Worm (Caenorhabditis elegans) whole organism, young adult: ENCODE measurements around the gene C46C2.7.

ENCODE experiments used
- B0261.1 ChIP-seq: sonication (generic microtip); optimal IDR thresholded peaks from 2 replicates; lab custom pipeline; 2016; ENCODE audit warnings: mild to moderate bottlenecking, missing genetic modification characterization, moderate library complexity, missing compliant biosample characterization
- B0336.3 ChIP-seq: fragments of 200-800 bp; sonication (Bioruptor generic); IDR thresholded peaks from 2 replicates; pipeline ENCODE4 v1.3.6; 2022; ENCODE audit warnings: missing genetic modification characterization, missing compliant biosample characterization
- D2030.7 ChIP-seq: fragments of 200-800 bp; sonication (Bioruptor generic); IDR thresholded peaks from 2 replicates; pipeline ENCODE4 v1.3.6; 2022; ENCODE audit warnings: missing genetic modification reagents, missing genetic modification characterization, missing compliant biosample characterization
- F10E7.11 ChIP-seq: sonication (generic microtip); optimal IDR thresholded peaks from 2 replicates; lab custom pipeline; 2017; ENCODE audit warnings: mild to moderate bottlenecking, missing genetic modification characterization, moderate library complexity, missing compliant biosample characterization
- F23B12.7 ChIP-seq: sonication (generic microtip); optimal IDR thresholded peaks from 2 replicates; lab custom pipeline; 2017; ENCODE audit warnings: missing genetic modification characterization, mild to moderate bottlenecking, missing compliant biosample characterization, antibody characterized with exemption, moderate library complexity; ENCODE audit not compliant: insufficient read depth
- F37B4.10 ChIP-seq: fragments of 200-800 bp; sonication (Bioruptor generic); IDR thresholded peaks from 2 replicates; pipeline ENCODE4 v1.3.6; 2022; ENCODE audit warnings: missing genetic modification characterization, missing compliant biosample characterization
- F39B2.1 ChIP-seq: fragments of 200-800 bp; sonication (Bioruptor generic); IDR thresholded peaks from 2 replicates; pipeline ENCODE4 v1.3.6; 2022; ENCODE audit warnings: missing genetic modification reagents, missing genetic modification characterization, missing compliant biosample characterization
- F57C9.4 ChIP-seq: sonication (generic microtip); optimal IDR thresholded peaks from 2 replicates; lab custom pipeline; 2017; ENCODE audit warnings: mild to moderate bottlenecking, missing genetic modification characterization, missing compliant biosample characterization
- K12H6.12 ChIP-seq: fragments of 200-800 bp; sonication (Bioruptor generic); optimal IDR thresholded peaks from 2 replicates; lab custom pipeline; 2018; ENCODE audit warnings: mild to moderate bottlenecking, missing genetic modification characterization, missing compliant biosample characterization
- Y79H2A.3 ChIP-seq: fragments of 200-800 bp; sonication (Bioruptor generic); conservative IDR thresholded peaks from 2 replicates; pipeline ENCODE4 v1.3.6; 2022; ENCODE audit warnings: missing genetic modification reagents, missing genetic modification characterization, missing compliant biosample characterization
- Y95B8A.8 ChIP-seq: fragments of 200-800 bp; sonication (Bioruptor generic); IDR thresholded peaks from 2 replicates; pipeline ENCODE4 v1.3.6; 2022; ENCODE audit warnings: missing genetic modification reagents, missing genetic modification characterization, missing compliant biosample characterization
- aptf-3 ChIP-seq: fragments of 200-800 bp; sonication (Bioruptor generic); IDR thresholded peaks from 2 replicates; pipeline ENCODE4 v1.3.6; 2022; ENCODE audit warnings: missing genetic modification characterization, missing compliant biosample characterization
- attf-3 ChIP-seq: fragments of 200-800 bp; sonication (Bioruptor generic); conservative IDR thresholded peaks from 2 replicates; pipeline ENCODE4 v1.3.6; 2022; ENCODE audit warnings: missing genetic modification reagents, missing genetic modification characterization, missing compliant biosample characterization
- attf-5 ChIP-seq: fragments of 200-800 bp; sonication (Bioruptor generic); optimal IDR thresholded peaks from 2 replicates; lab custom pipeline; 2018; ENCODE audit warnings: mild to moderate bottlenecking, missing genetic modification characterization, missing compliant biosample characterization
- attf-6 ChIP-seq: fragments of 200-800 bp; sonication (Bioruptor generic); IDR thresholded peaks from 2 replicates; pipeline ENCODE4 v1.3.6; 2022; ENCODE audit warnings: missing genetic modification reagents, missing genetic modification characterization, missing compliant biosample characterization
- bed-2 ChIP-seq: fragments of 200-800 bp; sonication (Bioruptor generic); IDR thresholded peaks from 2 replicates; pipeline ENCODE4 v1.3.6; 2022; ENCODE audit warnings: missing genetic modification reagents, missing genetic modification characterization, missing compliant biosample characterization
- ceh-79 ChIP-seq: sonication (generic microtip); optimal IDR thresholded peaks from 2 replicates; lab custom pipeline; 2017; ENCODE audit warnings: mild to moderate bottlenecking, missing genetic modification characterization, missing compliant biosample characterization
- die-1 ChIP-seq: sonication (generic microtip); optimal IDR thresholded peaks from 2 replicates; lab custom pipeline; 2016; ENCODE audit warnings: missing genotype, mild to moderate bottlenecking, missing genetic modification characterization, missing compliant biosample characterization
- dox-1 ChIP-seq: fragments of 200-800 bp; sonication (Bioruptor generic); IDR thresholded peaks from 2 replicates; pipeline ENCODE4 v1.3.6; 2022; ENCODE audit warnings: missing genetic modification reagents, missing genetic modification characterization, missing compliant biosample characterization
- egl-18 ChIP-seq: fragments of 200-800 bp; sonication (Bioruptor generic); IDR thresholded peaks from 2 replicates; pipeline ENCODE4 v1.3.6; 2022; ENCODE audit warnings: missing genetic modification reagents, missing genetic modification characterization, missing compliant biosample characterization
- ekl-4 ChIP-seq: fragments of 200-800 bp; sonication (Bioruptor generic); IDR thresholded peaks from 2 replicates; pipeline ENCODE4 v1.3.6; 2022; ENCODE audit warnings: missing genetic modification reagents, missing genetic modification characterization, missing compliant biosample characterization
- ets-4 ChIP-seq: fragments of 200-800 bp; sonication (Bioruptor generic); optimal IDR thresholded peaks from 2 replicates; lab custom pipeline; 2018; ENCODE audit warnings: mild to moderate bottlenecking, missing genetic modification characterization, missing compliant biosample characterization
- fkh-3 ChIP-seq: sonication (generic microtip); optimal IDR thresholded peaks from 2 replicates; lab custom pipeline; 2016; ENCODE audit warnings: mild to moderate bottlenecking, missing genetic modification characterization, missing compliant biosample characterization
- hlh-26 ChIP-seq: fragments of 200-800 bp; sonication (Bioruptor generic); conservative IDR thresholded peaks from 2 replicates; pipeline ENCODE4 v1.3.6; 2022; ENCODE audit warnings: missing genetic modification reagents, missing genetic modification characterization, missing compliant biosample characterization
- hmg-1.2 ChIP-seq: fragments of 200-800 bp; sonication (Bioruptor generic); IDR thresholded peaks from 2 replicates; pipeline ENCODE4 v1.3.6; 2022; ENCODE audit warnings: missing genetic modification reagents, missing genetic modification characterization, missing compliant biosample characterization
- hmg-20 ChIP-seq: fragments of 200-800 bp; sonication (Bioruptor generic); IDR thresholded peaks from 2 replicates; pipeline ENCODE4 v1.3.6; 2022; ENCODE audit warnings: missing genetic modification reagents, missing genetic modification characterization, missing compliant biosample characterization
- hrde-1 ChIP-seq: sonication (generic microtip); optimal IDR thresholded peaks from 2 replicates; lab custom pipeline; 2016; ENCODE audit warnings: missing genetic modification characterization, mild to moderate bottlenecking, missing compliant biosample characterization, moderate library complexity, missing genotype, missing genetic modification reagents, borderline replicate concordance
- hsf-1 ChIP-seq: fragments of 200-800 bp; sonication (Bioruptor generic); IDR thresholded peaks from 2 replicates; pipeline ENCODE4 v1.3.6; 2022; ENCODE audit warnings: missing genetic modification reagents, missing genetic modification characterization, missing compliant biosample characterization
- lir-1 ChIP-seq: fragments of 200-800 bp; sonication (Bioruptor generic); conservative IDR thresholded peaks from 2 replicates; pipeline ENCODE4 v1.3.6; 2022; ENCODE audit warnings: missing genetic modification reagents, missing genetic modification characterization, missing compliant biosample characterization
- lsl-1 ChIP-seq: fragments of 200-800 bp; sonication (Bioruptor generic); optimal IDR thresholded peaks from 2 replicates; lab custom pipeline; 2018; ENCODE audit warnings: mild to moderate bottlenecking, missing genetic modification characterization, moderate library complexity, missing compliant biosample characterization
- madf-3 ChIP-seq: fragments of 200-800 bp; sonication (Bioruptor generic); IDR thresholded peaks from 2 replicates; pipeline ENCODE4 v1.3.6; 2022; ENCODE audit warnings: missing genetic modification reagents, missing genetic modification characterization, missing compliant biosample characterization
- madf-6 ChIP-seq: fragments of 200-800 bp; sonication (Bioruptor generic); IDR thresholded peaks from 2 replicates; pipeline ENCODE4 v1.3.6; 2022; ENCODE audit warnings: missing genetic modification reagents, missing genetic modification characterization, missing compliant biosample characterization
- madf-8 ChIP-seq: fragments of 200-800 bp; sonication (Bioruptor generic); conservative IDR thresholded peaks from 2 replicates; pipeline ENCODE4 v1.3.6; 2022; ENCODE audit warnings: missing genetic modification reagents, missing genetic modification characterization, missing compliant biosample characterization
- mel-28 ChIP-seq: sonication (generic microtip); optimal IDR thresholded peaks from 2 replicates; lab custom pipeline; 2016; ENCODE audit warnings: borderline replicate concordance, mild to moderate bottlenecking, missing genetic modification characterization, missing compliant biosample characterization
- mes-4 ChIP-seq: sonication (generic microtip); optimal IDR thresholded peaks from 2 replicates; lab custom pipeline; 2016; ENCODE audit warnings: missing genotype, missing genetic modification characterization, missing compliant biosample characterization
- mxl-1 ChIP-seq: sonication (generic microtip); optimal IDR thresholded peaks from 2 replicates; lab custom pipeline; 2016; ENCODE audit warnings: missing genetic modification characterization, missing compliant biosample characterization
- nhr-120 ChIP-seq: fragments of 200-800 bp; sonication (Bioruptor generic); IDR thresholded peaks from 2 replicates; pipeline ENCODE4 v1.3.6; 2022; ENCODE audit warnings: missing genetic modification characterization, missing compliant biosample characterization
- nhr-179 ChIP-seq: sonication (generic microtip); optimal IDR thresholded peaks from 2 replicates; lab custom pipeline; 2016; ENCODE audit warnings: mild to moderate bottlenecking, missing genetic modification characterization, missing compliant biosample characterization
- rcor-1 ChIP-seq: fragments of 200-800 bp; sonication (Bioruptor generic); IDR thresholded peaks from 2 replicates; pipeline ENCODE4 v1.3.6; 2022; ENCODE audit warnings: missing genetic modification reagents, missing genetic modification characterization, missing compliant biosample characterization
- snpc-1.1 ChIP-seq: sonication (generic microtip); optimal IDR thresholded peaks from 2 replicates; lab custom pipeline; 2017; ENCODE audit warnings: missing genetic modification characterization, mild to moderate bottlenecking, missing compliant biosample characterization, antibody characterized with exemption, moderate library complexity, missing genotype, missing genetic modification reagents; ENCODE audit not compliant: insufficient read depth
- snpc-3.4 ChIP-seq: sonication (generic microtip); optimal IDR thresholded peaks from 2 replicates; lab custom pipeline; 2017; ENCODE audit warnings: missing genetic modification characterization, mild to moderate bottlenecking, missing compliant biosample characterization, antibody characterized with exemption, moderate library complexity, missing genotype, missing genetic modification reagents
- sptf-2 ChIP-seq: fragments of 200-800 bp; sonication (Bioruptor generic); optimal IDR thresholded peaks from 2 replicates; lab custom pipeline; 2018; ENCODE audit warnings: mild to moderate bottlenecking, missing genetic modification characterization, missing compliant biosample characterization
- tbp1 ChIP-seq: fragments of 200-800 bp; sonication (Bioruptor generic); optimal IDR thresholded peaks from 2 replicates; lab custom pipeline; 2018; ENCODE audit warnings: mild to moderate bottlenecking, missing genetic modification characterization, missing compliant biosample characterization
- tbx-9 ChIP-seq: sonication (generic microtip); optimal IDR thresholded peaks from 2 replicates; lab custom pipeline; 2016; ENCODE audit warnings: borderline replicate concordance, missing genetic modification characterization, inconsistent platforms, missing compliant biosample characterization
- xnd-1 ChIP-seq: sonication (generic microtip); optimal IDR thresholded peaks from 2 replicates; lab custom pipeline; 2016; ENCODE audit warnings: missing genotype, missing genetic modification reagents, missing genetic modification characterization, missing compliant biosample characterization
- ztf-18 ChIP-seq: sonication (generic microtip); optimal IDR thresholded peaks from 2 replicates; lab custom pipeline; 2016; ENCODE audit warnings: missing genotype, mild to moderate bottlenecking, missing genetic modification characterization, missing compliant biosample characterization

Gene C46C2.7

DNA sequence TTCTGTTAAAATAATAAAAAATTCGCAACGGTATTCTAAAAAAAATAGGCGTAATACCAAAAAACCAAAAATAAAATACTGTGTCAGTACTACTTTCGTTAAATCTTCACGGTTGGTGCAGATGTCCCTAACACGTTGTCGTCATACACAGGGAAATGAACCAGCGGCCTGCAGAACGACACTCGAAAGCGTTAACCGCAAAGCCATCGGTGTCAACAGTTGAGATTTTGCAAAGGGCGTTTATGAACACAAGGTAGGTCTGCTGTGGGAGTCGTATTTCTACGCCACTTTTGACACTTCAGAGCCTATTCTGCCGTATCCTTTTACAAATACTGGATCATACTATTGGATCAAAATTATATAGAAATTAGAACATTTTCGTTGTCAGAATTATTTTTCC, 3.4 kb upstream of the C46C2.7 start (continued):
- TF ChIP-seq Y95B8A.8 (GFP tag; lab: Robert Waterston, UW) (no peak), attf-5 (GFP tag; lab: Kevin White, UChicago) (no peak), snpc-3.4 (tag; lab: Kevin White, UChicago) (peak; percentile 75), tbx-9 (tag; lab: Kevin White, UChicago) (no peak), attf-6 (GFP tag; lab: Robert Waterston, UW) (peak; percentile 61; the same call in 1 of the 2 replicates), B0261.1 (tag; lab: Kevin White, UChicago) (peak; percentile 86), aptf-3 (GFP tag; lab: Robert Waterston, UW) (no peak), F10E7.11 (tag; lab: Kevin White, UChicago) (peak; percentile 30), madf-8 (GFP tag; lab: Robert Waterston, UW) (0 out of 2 replicates have a peak, but pooled peaks have one; percentile 5), mxl-1 (tag; lab: Kevin White, UChicago) (peak; percentile 79), tbp1 (peak; percentile 98), F37B4.10 (GFP tag; lab: Robert Waterston, UW) (no peak), lir-1 (GFP tag; lab: Robert Waterston, UW) (no peak), xnd-1 (tag; lab: Kevin White, UChicago) (no peak), F23B12.7 (tag; lab: Kevin White, UChicago) (peak; percentile 89), hmg-20 (no peak), ztf-18 (peak; percentile 48), F39B2.1 (no peak), madf-6 (GFP tag; lab: Robert Waterston, UW) (no peak), lsl-1 (GFP tag; lab: Kevin White, UChicago) (peak; percentile 43), nhr-120 (GFP tag; lab: Robert Waterston, UW) (no peak), sptf-2 (GFP tag; lab: Kevin White, UChicago) (no peak), egl-18 (GFP tag; lab: Robert Waterston, UW) (no peak), bed-2 (peak; percentile 67; the same call in 1 of the 2 replicates), K12H6.12 (tag; lab: Kevin White, UChicago) (no peak), snpc-1.1 (peak; percentile 29), hrde-1 (no peak), die-1 (tag; lab: Kevin White, UChicago) (peak; percentile 84), dox-1 (no peak), F57C9.4 (tag; lab: Kevin White, UChicago) (no peak), B0336.3 (GFP tag; lab: Robert Waterston, UW) (no peak), hlh-26 (GFP tag; lab: Robert Waterston, UW) (no peak), Y79H2A.3 (GFP tag; lab: Robert Waterston, UW) (0 out of 2 replicates have a peak, but pooled peaks have one; percentile 27), hsf-1 (GFP tag; lab: Robert Waterston, UW) (no peak), hmg-1.2 (GFP tag; lab: Robert Waterston, UW) (peak; percentile 73), nhr-179 (tag; lab: Kevin White, UChicago) (no peak), mes-4 (tag; lab: Kevin White, UChicago) (peak; percentile 63), rcor-1 (GFP tag; lab: Robert Waterston, UW) (no peak), madf-3 (GFP tag; lab: Robert Waterston, UW) (0 out of 2 replicates have a peak, but pooled peaks have one; percentile 51), ceh-79 (tag; lab: Kevin White, UChicago) (no peak), fkh-3 (tag; lab: Kevin White, UChicago) (no peak), ets-4 (GFP tag; lab: Kevin White, UChicago) (no peak), D2030.7 (GFP tag; lab: Robert Waterston, UW) (0 out of 2 replicates have a peak, but pooled peaks have one; percentile 59), attf-3 (GFP tag; lab: Robert Waterston, UW) (0 out of 2 replicates have a peak, but pooled peaks have one; percentile 45), mel-28 (tag; lab: Kevin White, UChicago) (no peak), ekl-4 (peak; percentile 86)
